Worm (Caenorhabditis elegans) whole organism, mixed stage, embryonic: ENCODE results near the gene M116.5.

Experiments
- ceh-39 ChIP-seq: fragments of 150-350 bp; optimal IDR thresholded peaks from 2 replicates; lab custom pipeline; 2014; ENCODE audit warnings: missing biosample characterization, missing genetic modification characterization
- elt-3 ChIP-seq: fragments of 150-350 bp; optimal IDR thresholded peaks from 2 replicates; lab custom pipeline; 2014; ENCODE audit warnings: missing biosample characterization, missing genetic modification characterization
- nhr-237 ChIP-seq: fragments of 150-350 bp; optimal IDR thresholded peaks from 2 replicates; lab custom pipeline; 2014; ENCODE audit warnings: missing biosample characterization, missing genetic modification characterization

DNA sequence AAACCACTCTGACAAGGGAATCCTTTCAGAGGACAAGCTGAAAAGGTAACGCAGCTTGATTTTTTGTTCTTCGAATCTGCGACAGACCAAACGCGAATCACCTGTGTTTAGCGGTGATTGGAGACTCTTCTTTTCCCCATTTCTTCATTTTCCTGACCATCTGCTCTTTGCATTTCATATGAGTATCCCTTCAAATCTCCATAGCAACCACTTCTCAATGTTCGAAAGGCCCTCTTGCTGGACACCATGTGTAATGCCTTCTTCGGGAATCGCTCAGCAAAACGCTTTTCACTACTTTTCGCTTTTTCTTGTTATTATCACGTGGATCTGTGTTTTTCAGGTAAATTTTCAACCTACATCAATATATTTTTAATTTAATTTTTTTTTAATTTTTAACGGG, 5.7 kb upstream of the M116.5 start, which contains the start of the genes T26A8.3 and tmem-231:
- TF ChIP-seq elt-3 (tag; lab: Kevin White, UChicago), result no peak
- no peak for TF ChIP-seq ceh-39 (tag; lab: Kevin White, UChicago)
- no peak for TF ChIP-seq nhr-237
